Fruit fly (Drosophila melanogaster) whole organism, pupa: Measurements from ENCODE around the gene CG9107.

Experiments
- CG17806 ChIP-seq: fragments of 200-800 bp; sonication (Bioruptor generic); optimal IDR thresholded peaks from 2 replicates; lab custom pipeline; 2018; ENCODE audit warnings: missing biosample characterization, mild to moderate bottlenecking, missing genetic modification characterization, moderate library complexity
- CG32121 ChIP-seq: fragments of 200-800 bp; sonication (Bioruptor generic); IDR thresholded peaks from 2 replicates; pipeline ENCODE4 v1.3.6; 2022; ENCODE audit warnings: missing biosample characterization, missing genetic modification characterization
- CG34367 ChIP-seq: fragments of 200-800 bp; sonication (Bioruptor generic); optimal IDR thresholded peaks from 2 replicates; lab custom pipeline; 2018; ENCODE audit warnings: missing biosample characterization, mild to moderate bottlenecking, missing genetic modification characterization
- CG8301 ChIP-seq: fragments of 200-800 bp; sonication (Bioruptor generic); optimal IDR thresholded peaks from 2 replicates; lab custom pipeline; 2018; ENCODE audit warnings: missing biosample characterization, mild to moderate bottlenecking, missing genetic modification characterization
- CG9948 ChIP-seq: fragments of 200-800 bp; sonication (Bioruptor generic); optimal IDR thresholded peaks from 2 replicates; lab custom pipeline; 2018; ENCODE audit warnings: missing biosample characterization, mild to moderate bottlenecking, missing genetic modification characterization, moderate library complexity
- EcR ChIP-seq: fragments of 200-800 bp; sonication (Bioruptor generic); optimal IDR thresholded peaks from 3 replicates; lab custom pipeline; 2019; ENCODE audit warnings: missing biosample characterization, missing genetic modification characterization, mild to moderate bottlenecking, moderate library complexity, missing genetic modification reagents
- gl ChIP-seq: fragments of 200-800 bp; sonication (Bioruptor generic); optimal IDR thresholded peaks from 2 replicates; lab custom pipeline; 2018; ENCODE audit warnings: missing biosample characterization, mild to moderate bottlenecking, missing genetic modification characterization

dm6 chr2L:5982334-5982987 is 41.9 kb downstream of the CG9107 start:
- TF ChIP-seq CG32121 (GFP tag; lab: Robert Waterston, UW) (no peak), CG8301 (tag; lab: Kevin White, UChicago) (no peak), CG9948 (no peak), CG34367 (no peak), EcR (GFP tag; lab: Kevin White, UChicago) (no peak), gl (tag; lab: Kevin White, UChicago) (no peak), CG17806 (tag; lab: Kevin White, UChicago) (no peak)
